Worm (Caenorhabditis elegans) whole organism, mixed stage, embryonic: ENCODE measurements around the gene T15B7.14.

ENCODE experiments used
- M03D4.4 ChIP-seq: sonication (generic microtip); optimal IDR thresholded peaks from 2 replicates; lab custom pipeline; 2017; ENCODE audit warnings: mild to moderate bottlenecking, missing genetic modification characterization, missing compliant biosample characterization
- bed-3 ChIP-seq: fragments of 200-800 bp; sonication (Bioruptor generic); optimal IDR thresholded peaks from 3 replicates; lab custom pipeline; 2018; ENCODE audit warnings: mild to moderate bottlenecking, missing genetic modification characterization, moderate library complexity, missing compliant biosample characterization
- ceh-39 ChIP-seq: fragments of 150-350 bp; optimal IDR thresholded peaks from 2 replicates; lab custom pipeline; 2014; ENCODE audit warnings: missing biosample characterization, missing genetic modification characterization
- ceh-43 ChIP-seq: fragments of 200-800 bp; sonication (Bioruptor generic); optimal IDR thresholded peaks from 2 replicates; lab custom pipeline; 2018; ENCODE audit warnings: mild to moderate bottlenecking, missing genetic modification characterization, moderate library complexity, missing compliant biosample characterization
- ceh-83 ChIP-seq: fragments of 200-800 bp; sonication (Bioruptor generic); optimal IDR thresholded peaks from 2 replicates; lab custom pipeline; 2018; ENCODE audit warnings: mild to moderate bottlenecking, missing genetic modification characterization, missing compliant biosample characterization
- ces-1 ChIP-seq: fragments of 150-350 bp; optimal IDR thresholded peaks from 2 replicates; lab custom pipeline; 2014; ENCODE audit warnings: missing biosample characterization, missing genetic modification reagents, missing genetic modification characterization
- elt-1 ChIP-seq: sonication (generic microtip); optimal IDR thresholded peaks from 2 replicates; lab custom pipeline; 2017; ENCODE audit warnings: missing genetic modification characterization, mild to moderate bottlenecking, missing compliant biosample characterization, antibody characterized with exemption, moderate library complexity, borderline replicate concordance; ENCODE audit not compliant: insufficient read depth
- elt-3 ChIP-seq: fragments of 150-350 bp; optimal IDR thresholded peaks from 2 replicates; lab custom pipeline; 2014; ENCODE audit warnings: missing biosample characterization, missing genetic modification characterization
- flh-1 ChIP-seq: fragments of 200-800 bp; sonication (Bioruptor generic); optimal IDR thresholded peaks from 2 replicates; lab custom pipeline; 2018; ENCODE audit warnings: mild to moderate bottlenecking, missing genetic modification characterization, moderate library complexity, missing compliant biosample characterization
- ham-2 ChIP-seq: fragments of 200-800 bp; sonication (Bioruptor generic); optimal IDR thresholded peaks from 2 replicates; lab custom pipeline; 2018; ENCODE audit warnings: mild to moderate bottlenecking, missing genetic modification characterization, missing compliant biosample characterization
- hlh-1 ChIP-seq: fragments of 150-350 bp; optimal IDR thresholded peaks from 2 replicates; lab custom pipeline; 2014; ENCODE audit warnings: missing biosample characterization, missing genetic modification reagents, missing genetic modification characterization
- lin-13 ChIP-seq: fragments of 150-350 bp; optimal IDR thresholded peaks from 2 replicates; lab custom pipeline; 2014; ENCODE audit warnings: missing biosample characterization, missing genetic modification characterization
- lin-32 ChIP-seq: fragments of 200-800 bp; sonication (Bioruptor generic); optimal IDR thresholded peaks from 2 replicates; lab custom pipeline; 2018; ENCODE audit warnings: mild to moderate bottlenecking, missing genetic modification characterization, missing compliant biosample characterization
- lsy-2 ChIP-seq: fragments of 150-350 bp; optimal IDR thresholded peaks from 2 replicates; lab custom pipeline; 2014; ENCODE audit warnings: missing biosample characterization, missing genetic modification characterization
- mab-5 ChIP-seq: fragments of 150-350 bp; optimal IDR thresholded peaks from 2 replicates; lab custom pipeline; 2014; ENCODE audit warnings: missing biosample characterization, missing genetic modification characterization
- mep-1 ChIP-seq: fragments of 150-350 bp; optimal IDR thresholded peaks from 2 replicates; lab custom pipeline; 2017; ENCODE audit warnings: missing biosample characterization, missing genetic modification reagents, missing genetic modification characterization, inconsistent platforms
- nhr-12 ChIP-seq: fragments of 150-350 bp; optimal IDR thresholded peaks from 2 replicates; lab custom pipeline; 2014; ENCODE audit warnings: missing biosample characterization, missing genetic modification characterization
- nhr-2 ChIP-seq: fragments of 150-350 bp; optimal IDR thresholded peaks from 2 replicates; lab custom pipeline; 2014; ENCODE audit warnings: missing biosample characterization, missing genetic modification characterization
- nhr-237 ChIP-seq: fragments of 150-350 bp; optimal IDR thresholded peaks from 2 replicates; lab custom pipeline; 2014; ENCODE audit warnings: missing biosample characterization, missing genetic modification characterization
- nhr-28 ChIP-seq: fragments of 150-350 bp; optimal IDR thresholded peaks from 2 replicates; lab custom pipeline; 2014; ENCODE audit warnings: missing biosample characterization, missing genetic modification characterization
- nhr-76 ChIP-seq: sonication (generic microtip); optimal IDR thresholded peaks from 2 replicates; lab custom pipeline; 2017; ENCODE audit warnings: missing biosample characterization, missing genetic modification characterization
- pha-4 ChIP-seq: fragments of 150-350 bp; optimal IDR thresholded peaks from 2 replicates; lab custom pipeline; 2018; ENCODE audit warnings: missing biosample characterization, missing genetic modification reagents, missing genetic modification characterization
- sem-2 ChIP-seq: fragments of 200-800 bp; sonication (Bioruptor generic); optimal IDR thresholded peaks from 2 replicates; lab custom pipeline; 2018; ENCODE audit warnings: mild to moderate bottlenecking, missing genetic modification characterization, missing compliant biosample characterization
- snpc-4 ChIP-seq: fragments of 150-350 bp; optimal IDR thresholded peaks from 2 replicates; lab custom pipeline; 2014; ENCODE audit warnings: missing biosample characterization, missing genetic modification characterization
- sptf-1 ChIP-seq: sonication (generic microtip); optimal IDR thresholded peaks from 2 replicates; lab custom pipeline; 2017; ENCODE audit warnings: mild to moderate bottlenecking, missing genetic modification characterization, moderate library complexity, missing compliant biosample characterization
- tbx-8 ChIP-seq: fragments of 200-800 bp; sonication (Bioruptor generic); optimal IDR thresholded peaks from 2 replicates; lab custom pipeline; 2018; ENCODE audit warnings: mild to moderate bottlenecking, missing genetic modification characterization, moderate library complexity, missing compliant biosample characterization
- unc-120 ChIP-seq: sonication (generic microtip); optimal IDR thresholded peaks from 2 replicates; lab custom pipeline; 2017; ENCODE audit warnings: missing genetic modification characterization, missing compliant biosample characterization; ENCODE audit not compliant: poor library complexity, severe bottlenecking
- unc-39 ChIP-seq: fragments of 150-350 bp; optimal IDR thresholded peaks from 2 replicates; lab custom pipeline; 2014; ENCODE audit warnings: missing biosample characterization, missing genetic modification characterization
- unc-62 ChIP-seq: fragments of 150-350 bp; optimal IDR thresholded peaks from 2 replicates; lab custom pipeline; 2014; ENCODE audit warnings: missing biosample characterization, missing genetic modification reagents, missing genetic modification characterization
- zip-8 ChIP-seq: fragments of 150-350 bp; optimal IDR thresholded peaks from 2 replicates; lab custom pipeline; 2014; ENCODE audit warnings: missing biosample characterization, missing genetic modification characterization
- ztf-11 ChIP-seq: fragments of 150-350 bp; optimal IDR thresholded peaks from 2 replicates; lab custom pipeline; 2014; ENCODE audit warnings: missing biosample characterization, missing genetic modification characterization

The T15B7.14 gene

ce11 chrV:6835242-6835641 lies at the start of gene T15B7.14, which contains the start of gene col-143:
TSS of gene T15B7.14 (minus strand) at chrV:6835342.
TSS of gene col-143 (plus strand) at chrV:6835635.
- TF ChIP-seq elt-3 (tag; lab: Kevin White, UChicago): no peak
- no peak for TF ChIP-seq pha-4 (tag; lab: Kevin White, UChicago)
- TF ChIP-seq sptf-1 (tag; lab: Kevin White, UChicago): no peak
- no peak for TF ChIP-seq ceh-83 (GFP tag; lab: Kevin White, UChicago)
- TF ChIP-seq ztf-11: no peak
- no peak for TF ChIP-seq lin-13 (tag; lab: Kevin White, UChicago)
- TF ChIP-seq lsy-2 (tag; lab: Kevin White, UChicago): no peak
- no peak for TF ChIP-seq elt-1 (tag; lab: Kevin White, UChicago)
- TF ChIP-seq mep-1 (tag; lab: Kevin White, UChicago): no peak
- no peak for TF ChIP-seq zip-8 (tag; lab: Kevin White, UChicago)
- no peak for TF ChIP-seq unc-62 (GFP tag; lab: Kevin White, UChicago)
- no peak for TF ChIP-seq sem-2 (GFP tag; lab: Kevin White, UChicago)
- TF ChIP-seq tbx-8 (GFP tag; lab: Kevin White, UChicago): no peak
- no peak for TF ChIP-seq mab-5 (tag; lab: Kevin White, UChicago)
- no peak for TF ChIP-seq nhr-76 (tag; lab: Kevin White, UChicago)
- TF ChIP-seq M03D4.4 (tag; lab: Kevin White, UChicago): no peak
- no peak for TF ChIP-seq flh-1 (GFP tag; lab: Kevin White, UChicago)
- TF ChIP-seq nhr-2: no peak

- peak; percentile 63 for TF ChIP-seq ces-1
- TF ChIP-seq hlh-1 (tag; lab: Kevin White, UChicago): no peak
- TF ChIP-seq nhr-2: no peak
Measured at ce11 chrV:6882452-6882939, 47.4 kb upstream of the T15B7.14 start.

- TF ChIP-seq unc-39 (tag; lab: Kevin White, UChicago) (no peak), hlh-1 (tag; lab: Kevin White, UChicago) (no peak), snpc-4 (no peak), elt-1 (tag; lab: Kevin White, UChicago) (no peak), zip-8 (tag; lab: Kevin White, UChicago) (no peak), unc-120 (tag; lab: Kevin White, UChicago) (no peak), nhr-12 (tag; lab: Kevin White, UChicago) (no peak), ces-1 (no peak), nhr-76 (tag; lab: Kevin White, UChicago) (no peak), unc-62 (GFP tag; lab: Kevin White, UChicago) (no peak), sem-2 (GFP tag; lab: Kevin White, UChicago) (no peak), nhr-237 (tag; lab: Kevin White, UChicago) (no peak), ceh-39 (tag; lab: Kevin White, UChicago) (no peak), mep-1 (tag; lab: Kevin White, UChicago) (no peak), ceh-83 (GFP tag; lab: Kevin White, UChicago) (no peak), pha-4 (tag; lab: Kevin White, UChicago) (no peak), mab-5 (tag; lab: Kevin White, UChicago) (no peak), bed-3 (GFP tag; lab: Kevin White, UChicago) (no peak)
Measured at ce11 chrV:6881735-6882134, 46.6 kb upstream of the T15B7.14 start.

- no peak for TF ChIP-seq nhr-2
- TF ChIP-seq nhr-76 (tag; lab: Kevin White, UChicago): no peak
- TF ChIP-seq elt-3 (tag; lab: Kevin White, UChicago): no peak
- no peak for TF ChIP-seq lin-32 (GFP tag; lab: Kevin White, UChicago)
- TF ChIP-seq sptf-1 (tag; lab: Kevin White, UChicago): no peak
- TF ChIP-seq zip-8 (tag; lab: Kevin White, UChicago): no peak
- TF ChIP-seq elt-1 (tag; lab: Kevin White, UChicago): no peak
- TF ChIP-seq ceh-43 (GFP tag; lab: Kevin White, UChicago): no peak
- TF ChIP-seq ceh-83 (GFP tag; lab: Kevin White, UChicago): no peak
- no peak for TF ChIP-seq unc-62 (GFP tag; lab: Kevin White, UChicago)
- TF ChIP-seq nhr-28: no peak
- TF ChIP-seq ham-2: no peak
- no peak for TF ChIP-seq mep-1 (tag; lab: Kevin White, UChicago)
- TF ChIP-seq nhr-12 (tag; lab: Kevin White, UChicago): no peak
- no peak for TF ChIP-seq bed-3 (GFP tag; lab: Kevin White, UChicago)
Measured at ce11 chrV:6881038-6881437, 45.9 kb upstream of the T15B7.14 start, which contains the start of gene unc-70. TSS of gene unc-70 (plus strand) at chrV:6881338.
